Worm (Caenorhabditis elegans) whole organism, mixed stage, embryonic: Measurements from ENCODE around the gene act-3.

Experiments used
- M03D4.4 ChIP-seq: sonication (generic microtip); optimal IDR thresholded peaks from 2 replicates; lab custom pipeline; 2017; ENCODE audit warnings: mild to moderate bottlenecking, missing genetic modification characterization, missing compliant biosample characterization
- bed-3 ChIP-seq: fragments of 200-800 bp; sonication (Bioruptor generic); optimal IDR thresholded peaks from 3 replicates; lab custom pipeline; 2018; ENCODE audit warnings: mild to moderate bottlenecking, missing genetic modification characterization, moderate library complexity, missing compliant biosample characterization
- blmp-1 ChIP-seq: fragments of 150-350 bp; optimal IDR thresholded peaks from 2 replicates; lab custom pipeline; 2014; ENCODE audit warnings: missing biosample characterization, missing genetic modification characterization
- ceh-39 ChIP-seq: fragments of 150-350 bp; optimal IDR thresholded peaks from 2 replicates; lab custom pipeline; 2014; ENCODE audit warnings: missing biosample characterization, missing genetic modification characterization
- ceh-43 ChIP-seq: fragments of 200-800 bp; sonication (Bioruptor generic); optimal IDR thresholded peaks from 2 replicates; lab custom pipeline; 2018; ENCODE audit warnings: mild to moderate bottlenecking, missing genetic modification characterization, moderate library complexity, missing compliant biosample characterization
- ceh-83 ChIP-seq: fragments of 200-800 bp; sonication (Bioruptor generic); optimal IDR thresholded peaks from 2 replicates; lab custom pipeline; 2018; ENCODE audit warnings: mild to moderate bottlenecking, missing genetic modification characterization, missing compliant biosample characterization
- ces-1 ChIP-seq: fragments of 150-350 bp; optimal IDR thresholded peaks from 2 replicates; lab custom pipeline; 2014; ENCODE audit warnings: missing biosample characterization, missing genetic modification reagents, missing genetic modification characterization
- cnd-1 ChIP-seq: fragments of 200-800 bp; sonication (Bioruptor generic); optimal IDR thresholded peaks from 2 replicates; lab custom pipeline; 2018; ENCODE audit warnings: mild to moderate bottlenecking, missing genetic modification characterization, missing compliant biosample characterization
- drap-1 ChIP-seq: fragments of 200-800 bp; sonication (Bioruptor generic); optimal IDR thresholded peaks from 3 replicates; lab custom pipeline; 2018; ENCODE audit warnings: mild to moderate bottlenecking, missing genetic modification characterization, missing compliant biosample characterization
- elt-1 ChIP-seq: sonication (generic microtip); optimal IDR thresholded peaks from 2 replicates; lab custom pipeline; 2017; ENCODE audit warnings: missing genetic modification characterization, mild to moderate bottlenecking, missing compliant biosample characterization, antibody characterized with exemption, moderate library complexity, borderline replicate concordance; ENCODE audit not compliant: insufficient read depth
- flh-1 ChIP-seq: fragments of 200-800 bp; sonication (Bioruptor generic); optimal IDR thresholded peaks from 2 replicates; lab custom pipeline; 2018; ENCODE audit warnings: mild to moderate bottlenecking, missing genetic modification characterization, moderate library complexity, missing compliant biosample characterization
- ham-2 ChIP-seq: fragments of 200-800 bp; sonication (Bioruptor generic); optimal IDR thresholded peaks from 2 replicates; lab custom pipeline; 2018; ENCODE audit warnings: mild to moderate bottlenecking, missing genetic modification characterization, missing compliant biosample characterization
- hlh-1 ChIP-seq: fragments of 150-350 bp; optimal IDR thresholded peaks from 2 replicates; lab custom pipeline; 2014; ENCODE audit warnings: missing biosample characterization, missing genetic modification reagents, missing genetic modification characterization
- lin-13 ChIP-seq: fragments of 150-350 bp; optimal IDR thresholded peaks from 2 replicates; lab custom pipeline; 2014; ENCODE audit warnings: missing biosample characterization, missing genetic modification characterization
- lin-32 ChIP-seq: fragments of 200-800 bp; sonication (Bioruptor generic); optimal IDR thresholded peaks from 2 replicates; lab custom pipeline; 2018; ENCODE audit warnings: mild to moderate bottlenecking, missing genetic modification characterization, missing compliant biosample characterization
- lsy-2 ChIP-seq: fragments of 150-350 bp; optimal IDR thresholded peaks from 2 replicates; lab custom pipeline; 2014; ENCODE audit warnings: missing biosample characterization, missing genetic modification characterization
- mab-5 ChIP-seq: fragments of 150-350 bp; optimal IDR thresholded peaks from 2 replicates; lab custom pipeline; 2014; ENCODE audit warnings: missing biosample characterization, missing genetic modification characterization
- mep-1 ChIP-seq: fragments of 150-350 bp; optimal IDR thresholded peaks from 2 replicates; lab custom pipeline; 2017; ENCODE audit warnings: missing biosample characterization, missing genetic modification reagents, missing genetic modification characterization, inconsistent platforms
- mls-2 ChIP-seq: sonication (generic microtip); optimal IDR thresholded peaks from 2 replicates; lab custom pipeline; 2016; ENCODE audit warnings: mild to moderate bottlenecking, missing genetic modification characterization, moderate library complexity, missing compliant biosample characterization
- nhr-12 ChIP-seq: fragments of 150-350 bp; optimal IDR thresholded peaks from 2 replicates; lab custom pipeline; 2014; ENCODE audit warnings: missing biosample characterization, missing genetic modification characterization
- nhr-2 ChIP-seq: fragments of 150-350 bp; optimal IDR thresholded peaks from 2 replicates; lab custom pipeline; 2014; ENCODE audit warnings: missing biosample characterization, missing genetic modification characterization
- nhr-237 ChIP-seq: fragments of 150-350 bp; optimal IDR thresholded peaks from 2 replicates; lab custom pipeline; 2014; ENCODE audit warnings: missing biosample characterization, missing genetic modification characterization
- nhr-76 ChIP-seq: sonication (generic microtip); optimal IDR thresholded peaks from 2 replicates; lab custom pipeline; 2017; ENCODE audit warnings: missing biosample characterization, missing genetic modification characterization
- pha-4 ChIP-seq: fragments of 150-350 bp; optimal IDR thresholded peaks from 2 replicates; lab custom pipeline; 2018; ENCODE audit warnings: missing biosample characterization, missing genetic modification reagents, missing genetic modification characterization
- sem-2 ChIP-seq: fragments of 200-800 bp; sonication (Bioruptor generic); optimal IDR thresholded peaks from 2 replicates; lab custom pipeline; 2018; ENCODE audit warnings: mild to moderate bottlenecking, missing genetic modification characterization, missing compliant biosample characterization
- snpc-4 ChIP-seq: fragments of 150-350 bp; optimal IDR thresholded peaks from 2 replicates; lab custom pipeline; 2014; ENCODE audit warnings: missing biosample characterization, missing genetic modification characterization
- sptf-1 ChIP-seq: sonication (generic microtip); optimal IDR thresholded peaks from 2 replicates; lab custom pipeline; 2017; ENCODE audit warnings: mild to moderate bottlenecking, missing genetic modification characterization, moderate library complexity, missing compliant biosample characterization
- tbx-8 ChIP-seq: fragments of 200-800 bp; sonication (Bioruptor generic); optimal IDR thresholded peaks from 2 replicates; lab custom pipeline; 2018; ENCODE audit warnings: mild to moderate bottlenecking, missing genetic modification characterization, moderate library complexity, missing compliant biosample characterization
- unc-120 ChIP-seq: sonication (generic microtip); optimal IDR thresholded peaks from 2 replicates; lab custom pipeline; 2017; ENCODE audit warnings: missing genetic modification characterization, missing compliant biosample characterization; ENCODE audit not compliant: poor library complexity, severe bottlenecking
- unc-62 ChIP-seq: fragments of 150-350 bp; optimal IDR thresholded peaks from 2 replicates; lab custom pipeline; 2014; ENCODE audit warnings: missing biosample characterization, missing genetic modification reagents, missing genetic modification characterization
- zip-8 ChIP-seq: fragments of 150-350 bp; optimal IDR thresholded peaks from 2 replicates; lab custom pipeline; 2014; ENCODE audit warnings: missing biosample characterization, missing genetic modification characterization
- ztf-11 ChIP-seq: fragments of 150-350 bp; optimal IDR thresholded peaks from 2 replicates; lab custom pipeline; 2014; ENCODE audit warnings: missing biosample characterization, missing genetic modification characterization

Gene act-3

DNA sequence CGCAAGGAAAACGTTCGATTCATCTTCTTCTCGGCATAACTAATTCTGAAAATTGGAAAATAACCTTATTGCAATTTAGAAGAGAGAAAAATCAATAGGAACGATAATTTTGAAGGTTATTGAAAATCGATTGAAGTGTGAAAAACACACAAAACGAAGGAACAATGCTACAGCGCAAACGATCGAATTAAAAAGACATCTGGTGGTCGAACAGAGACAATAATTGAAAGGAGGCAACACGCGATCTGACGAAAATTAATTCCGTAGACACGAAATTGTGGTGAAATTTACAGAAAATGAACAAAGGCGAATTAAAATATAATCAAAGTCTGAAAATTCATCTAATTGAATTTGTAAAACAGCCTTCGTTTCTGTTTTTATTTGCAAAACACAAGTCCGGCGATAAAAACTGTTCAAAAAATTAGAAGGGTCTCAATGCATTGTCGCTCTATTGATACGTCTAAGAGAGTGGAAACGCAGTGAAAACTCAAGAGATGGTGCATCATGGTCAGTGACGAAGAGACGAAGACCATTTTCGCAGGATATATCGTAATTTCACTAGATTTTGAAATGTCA is 34.8 kb downstream of the act-3 start, which contains the start of gene pak-2:
pak-2 (minus strand) TSS at position 51 of the 576 bp plus-strand sequence.
- TF ChIP-seq mep-1 (tag; lab: Kevin White, UChicago) (peak; percentile 67), ztf-11 (tag; lab: Kevin White, UChicago) (no peak), elt-1 (tag; lab: Kevin White, UChicago) (no peak), ceh-43 (GFP tag; lab: Kevin White, UChicago) (no peak), lin-32 (peak; percentile 62), lsy-2 (tag; lab: Kevin White, UChicago) (peak; percentile 71), ces-1 (GFP tag; lab: Kevin White, UChicago) (peak; percentile 93), lin-13 (tag; lab: Kevin White, UChicago) (peak; percentile 15), unc-120 (tag; lab: Kevin White, UChicago) (no peak), nhr-2 (tag; lab: Kevin White, UChicago) (peak; percentile 58), ceh-83 (GFP tag; lab: Kevin White, UChicago) (peak; percentile 77), hlh-1 (no peak), tbx-8 (GFP tag; lab: Kevin White, UChicago) (no peak), pha-4 (tag; lab: Kevin White, UChicago) (no peak), nhr-76 (no peak), drap-1 (GFP tag; lab: Kevin White, UChicago) (peak; percentile 64), nhr-237 (tag; lab: Kevin White, UChicago) (peak; percentile 94), sem-2 (peak; percentile 13), ceh-39 (tag; lab: Kevin White, UChicago) (peak; percentile 73), M03D4.4 (tag; lab: Kevin White, UChicago) (no peak), sptf-1 (tag; lab: Kevin White, UChicago) (peak; percentile 87), unc-62 (peak; percentile 61), cnd-1 (tag; lab: Kevin White, UChicago) (peak; percentile 76), mls-2 (tag; lab: Kevin White, UChicago) (peak; percentile 82), nhr-12 (no peak)
- TF ChIP-seq, all 35 proteins: peak for 15

DNA sequence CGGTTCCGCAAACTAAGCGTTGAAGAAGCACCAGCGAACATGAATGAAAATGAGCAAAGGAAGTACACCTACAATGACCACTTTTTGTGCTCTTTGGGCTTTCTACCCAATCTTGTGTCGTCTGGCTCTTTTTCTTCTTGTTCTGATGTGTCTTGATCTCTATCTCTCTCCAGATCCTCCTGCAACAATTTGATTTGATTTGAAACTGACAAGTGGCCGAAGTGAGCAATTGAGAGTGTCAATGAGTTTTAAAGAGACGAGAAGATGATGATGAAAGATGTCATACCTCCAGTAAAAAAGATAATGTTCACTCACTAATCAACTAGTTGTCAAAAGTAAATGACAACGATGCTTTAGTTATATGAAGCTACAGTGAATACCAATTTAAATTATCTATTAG is 39.5 kb downstream of the act-3 start, which contains the start of gene pptr-2:
pptr-2 (minus strand) TSS at position 184 of the 400 bp plus-strand sequence.
- TF ChIP-seq mab-5 (tag; lab: Kevin White, UChicago): no peak
- TF ChIP-seq unc-120 (tag; lab: Kevin White, UChicago): peak; percentile 50
- no peak for TF ChIP-seq flh-1 (GFP tag; lab: Kevin White, UChicago)
- peak; percentile 97 for TF ChIP-seq unc-62
- TF ChIP-seq ham-2 (GFP tag; lab: Kevin White, UChicago): no peak
- no peak for TF ChIP-seq sptf-1 (tag; lab: Kevin White, UChicago)
- TF ChIP-seq drap-1 (GFP tag; lab: Kevin White, UChicago): no peak
- TF ChIP-seq lin-13 (tag; lab: Kevin White, UChicago): no peak
- TF ChIP-seq elt-1 (tag; lab: Kevin White, UChicago): no peak
- no peak for TF ChIP-seq lin-32
- TF ChIP-seq blmp-1 (tag; lab: Kevin White, UChicago): no peak
- TF ChIP-seq hlh-1: peak; percentile 6
- peak; percentile 3 for TF ChIP-seq ces-1 (GFP tag; lab: Kevin White, UChicago)
- no peak for TF ChIP-seq zip-8
- TF ChIP-seq sem-2: no peak

DNA sequence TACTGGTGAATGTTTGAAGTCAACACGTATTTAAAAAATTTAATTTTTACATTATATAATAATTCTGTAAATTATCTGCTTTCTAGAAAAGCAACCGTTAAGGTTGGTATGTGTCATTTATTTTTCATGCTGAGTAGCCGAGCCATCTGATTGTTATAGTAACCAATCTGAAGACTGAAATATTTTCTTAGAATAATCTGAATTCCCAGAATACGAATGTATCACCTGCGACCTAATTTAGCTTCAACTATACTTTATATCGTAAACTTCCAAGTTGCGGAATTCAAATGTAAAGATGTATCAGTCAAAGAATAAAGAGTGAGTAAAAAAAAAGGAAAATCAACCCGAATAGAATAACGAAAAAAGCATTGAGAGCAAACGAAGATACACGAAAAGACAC is 41.1 kb downstream of the act-3 start:
- TF ChIP-seq lsy-2 (tag; lab: Kevin White, UChicago) (no peak), nhr-237 (tag; lab: Kevin White, UChicago) (no peak), mab-5 (tag; lab: Kevin White, UChicago) (no peak), nhr-12 (no peak), cnd-1 (tag; lab: Kevin White, UChicago) (no peak), ces-1 (GFP tag; lab: Kevin White, UChicago) (no peak), lin-32 (no peak), unc-62 (no peak)
- TF ChIP-seq, all 35 proteins: peak for 0

DNA sequence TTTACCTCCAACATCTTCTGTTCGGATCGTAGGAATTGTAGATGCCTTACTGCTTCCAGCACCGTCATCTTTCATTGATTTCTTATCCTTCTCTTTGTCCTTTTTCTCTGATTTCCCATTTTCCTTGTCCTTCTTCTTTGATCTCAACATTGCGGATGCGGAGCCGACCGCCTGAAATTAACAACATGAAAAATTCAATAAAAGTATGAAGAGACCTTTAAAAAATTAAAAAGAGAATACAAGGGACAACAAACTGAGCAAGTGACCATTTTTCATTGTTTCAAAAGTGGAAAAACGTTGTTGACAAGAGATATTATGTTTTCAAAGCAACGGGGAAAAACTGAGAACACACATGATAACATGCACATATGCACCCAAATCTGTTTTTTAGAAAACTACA is 43.6 kb downstream of the act-3 start:
- TF ChIP-seq mep-1 (tag; lab: Kevin White, UChicago): no peak
- TF ChIP-seq ztf-11 (tag; lab: Kevin White, UChicago): no peak
- no peak for TF ChIP-seq snpc-4
- TF ChIP-seq elt-1 (tag; lab: Kevin White, UChicago): no peak
- no peak for TF ChIP-seq cnd-1 (tag; lab: Kevin White, UChicago)
- TF ChIP-seq unc-120 (tag; lab: Kevin White, UChicago): no peak
- no peak for TF ChIP-seq flh-1 (GFP tag; lab: Kevin White, UChicago)
- TF ChIP-seq bed-3 (GFP tag; lab: Kevin White, UChicago): no peak
- no peak for TF ChIP-seq lin-32
